Worm (Caenorhabditis elegans) whole organism, early embryonic: ENCODE measurements around the gene lgc-27.

ENCODE experiments used
- F13C5.2 ChIP-seq: sonication (generic microtip); optimal IDR thresholded peaks from 2 replicates; lab custom pipeline; 2017; ENCODE audit warnings: mild to moderate bottlenecking, missing genetic modification characterization, inconsistent platforms, missing compliant biosample characterization
- ama-1 ChIP-seq: fragments of 150-350 bp; optimal IDR thresholded peaks from 2 replicates; lab custom pipeline; 2014
- ets-7 ChIP-seq: sonication (generic microtip); optimal IDR thresholded peaks from 2 replicates; lab custom pipeline; 2016; ENCODE audit warnings: missing genotype, missing genetic modification characterization, missing compliant biosample characterization
- hnd-1 ChIP-seq: sonication (generic microtip); optimal IDR thresholded peaks from 2 replicates; lab custom pipeline; 2016; ENCODE audit warnings: missing genetic modification characterization, missing compliant biosample characterization

ce11 chrII:4631479-4631878 lies 17.4 kb upstream of the lgc-27 start:
- no peak for TF ChIP-seq hnd-1 (tag; lab: Kevin White, UChicago)
- no peak for TF ChIP-seq ama-1 (lab: Kevin White, UChicago)
- TF ChIP-seq F13C5.2 (tag; lab: Kevin White, UChicago) = no peak
- TF ChIP-seq ets-7 (tag; lab: Kevin White, UChicago) = no peak
